Worm (Caenorhabditis elegans): ENCODE data around the gene dod-3.

Gene dod-3

DNA sequence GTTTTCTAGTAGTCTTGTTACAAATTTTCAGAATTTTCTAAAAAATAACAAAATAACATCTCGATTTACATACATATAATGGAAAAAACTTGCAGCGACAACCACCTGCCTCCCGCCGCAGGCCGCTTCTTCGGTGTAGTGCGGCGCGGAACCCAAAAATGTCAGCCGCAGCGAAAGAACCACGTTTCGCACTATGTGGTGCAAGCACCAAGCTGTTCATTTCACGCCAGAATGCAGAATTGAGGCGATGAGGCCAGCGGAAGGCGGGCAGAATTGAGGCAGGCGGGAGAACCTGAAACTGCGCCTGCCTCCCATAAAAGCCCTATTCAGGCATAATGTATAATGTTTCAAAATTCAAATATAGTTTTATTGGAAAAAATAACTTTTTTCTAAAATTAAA is 30.6 kb upstream of the dod-3 start:
- no peak for TF ChIP-seq flt-1 (GFP tag; IDR thresholded peaks at IDR 0.05)
- 0 out of 2 replicates have a peak, but pooled peaks have one; percentile 35 for TF ChIP-seq tbx-11 (GFP tag; IDR thresholded peaks at IDR 0.05)

DNA sequence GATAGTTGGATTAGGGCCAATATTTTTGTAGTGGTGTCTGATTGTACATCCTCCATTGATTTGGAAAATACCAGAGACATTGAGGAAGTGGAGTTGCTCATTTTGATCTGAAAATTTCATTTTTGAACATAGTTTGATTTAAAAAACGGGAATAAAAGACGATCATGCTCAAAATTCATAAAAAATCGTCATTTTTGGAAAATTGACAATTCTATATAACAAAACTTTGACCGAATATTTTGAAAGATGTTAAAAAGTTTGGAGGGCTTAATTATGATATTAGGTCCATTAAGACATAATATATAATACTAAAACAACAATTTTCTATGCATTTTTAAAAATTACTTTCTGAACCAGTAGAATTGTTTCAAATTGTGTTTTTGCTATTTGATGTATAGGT is 28.6 kb upstream of the dod-3 start, which contains the start of gene srg-58:
Gene srg-58 (minus strand): TSS at position 101 of the 400 bp plus-strand sequence.
- TF ChIP-seq F13C5.2 (tag; optimal IDR thresholded peaks at IDR 0.05) = no peak
- no peak for TF ChIP-seq B0310.2 (tag; optimal IDR thresholded peaks at IDR 0.05)
- no peak for TF ChIP-seq scrt-1 (GFP tag; IDR thresholded peaks at IDR 0.05)
- TF ChIP-seq hmbx-1 (tag; optimal IDR thresholded peaks at IDR 0.05) = no peak
- no peak for TF ChIP-seq sea-1 (GFP tag; conservative IDR thresholded peaks at IDR 0.05)
- no peak for TF ChIP-seq pes-1 (GFP tag; IDR thresholded peaks at IDR 0.05)
- no peak for TF ChIP-seq tbx-37 (GFP tag; conservative IDR thresholded peaks at IDR 0.05)
- no peak for TF ChIP-seq ceh-13 (GFP tag; optimal IDR thresholded peaks at IDR 0.05)
- no peak for TF ChIP-seq hnd-1 (tag; optimal IDR thresholded peaks at IDR 0.05)
- no peak for TF ChIP-seq flt-1 (GFP tag; IDR thresholded peaks at IDR 0.05)
- no peak for TF ChIP-seq ama-1 (optimal IDR thresholded peaks at IDR 0.05)
- TF ChIP-seq ets-7 (tag; optimal IDR thresholded peaks at IDR 0.05) = no peak
- no peak for TF ChIP-seq tra-4 (tag; optimal IDR thresholded peaks at IDR 0.05)

DNA sequence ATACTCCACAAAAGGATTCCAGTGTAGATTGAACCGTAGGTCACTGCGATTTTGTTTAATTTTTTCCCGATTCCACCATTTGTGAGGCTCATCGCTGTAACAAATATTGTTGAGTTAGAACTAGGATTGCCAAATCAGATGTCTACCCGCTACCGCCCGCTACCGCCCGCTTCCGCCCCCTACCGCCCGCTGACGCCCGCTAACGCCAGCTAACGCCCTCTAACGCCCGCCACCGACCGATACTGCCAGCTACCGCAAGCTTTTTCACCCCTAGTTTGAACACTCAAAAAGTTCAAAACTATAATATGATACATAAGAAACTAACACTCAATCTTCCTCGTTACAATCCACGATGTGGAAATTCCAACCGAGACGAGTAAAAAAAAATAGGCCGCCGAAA is 27.5 kb upstream of the dod-3 start:
- TF ChIP-seq ceh-13 (GFP tag; optimal IDR thresholded peaks at IDR 0.05) = no peak

DNA sequence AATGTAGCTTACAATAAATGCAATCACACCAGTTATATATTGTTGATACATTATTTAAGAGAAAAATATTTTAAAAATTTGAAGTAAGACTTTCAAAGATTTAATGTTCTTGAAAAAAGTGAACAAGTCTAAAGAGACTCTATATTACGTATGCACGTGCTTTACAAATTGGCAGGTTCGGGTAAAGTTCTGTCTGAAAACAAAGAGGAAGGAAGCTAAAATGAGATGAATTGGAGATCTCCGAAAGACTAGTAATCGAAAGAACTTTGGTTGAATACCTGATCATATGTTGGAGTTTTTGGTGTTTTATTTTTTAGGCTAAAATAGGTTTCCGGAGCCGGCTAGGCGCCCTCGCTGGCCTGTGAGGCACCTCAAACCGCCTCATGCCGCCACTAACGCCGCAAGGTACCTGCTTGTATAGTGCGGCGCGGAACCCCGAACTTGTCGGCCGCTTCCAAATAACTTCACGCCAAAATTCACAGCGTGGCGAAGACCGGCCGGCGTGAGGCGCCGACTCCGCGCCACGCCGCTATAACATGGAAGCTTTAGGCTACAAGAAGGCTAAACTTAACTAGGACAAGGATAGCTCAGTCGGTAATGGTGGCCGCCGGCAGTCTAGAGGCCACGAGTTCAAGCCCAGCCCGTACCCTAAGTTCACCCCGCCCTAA is 26.5 kb upstream of the dod-3 start, which contains the start of gene srx-28:
Gene srx-28 (minus strand): TSS at position 51 of the 668 bp plus-strand sequence.
- TF ChIP-seq pes-1 (GFP tag; IDR thresholded peaks at IDR 0.05) (no peak), ceh-36 (tag; optimal IDR thresholded peaks at IDR 0.05) (no peak), ceh-13 (GFP tag; optimal IDR thresholded peaks at IDR 0.05) (no peak), hmg-4 (GFP tag; optimal IDR thresholded peaks at IDR 0.05) (no peak), F13C5.2 (tag; optimal IDR thresholded peaks at IDR 0.05) (no peak), ets-7 (tag; optimal IDR thresholded peaks at IDR 0.05) (no peak), B0310.2 (tag; optimal IDR thresholded peaks at IDR 0.05) (no peak), flt-1 (GFP tag; IDR thresholded peaks at IDR 0.05) (no peak), tbx-37 (GFP tag; conservative IDR thresholded peaks at IDR 0.05) (no peak), scrt-1 (GFP tag; IDR thresholded peaks at IDR 0.05) (no peak), ama-1 (optimal IDR thresholded peaks at IDR 0.05) (no peak)

DNA sequence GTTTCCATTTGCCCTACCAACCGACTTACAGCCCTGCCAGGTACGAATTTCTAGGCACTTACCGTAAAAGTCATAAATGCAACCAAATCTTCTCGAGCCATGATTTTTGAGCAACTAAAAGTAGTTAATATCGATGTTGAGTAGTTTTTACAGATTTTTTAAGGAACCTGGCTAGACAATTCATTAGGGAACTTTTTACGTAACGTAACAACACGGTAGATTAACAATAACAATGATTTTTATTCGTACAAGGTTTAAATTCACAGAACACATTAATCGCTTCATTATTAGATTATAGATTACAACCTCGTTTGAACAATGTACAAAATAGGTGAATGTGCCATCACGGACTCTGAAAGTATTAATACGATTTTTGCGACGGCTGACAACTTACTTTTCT is 22.1 kb upstream of the dod-3 start, which contains the start of gene srx-26:
Gene srx-26 (minus strand): TSS at position 101 of the 400 bp plus-strand sequence.
- TF ChIP-seq F13C5.2 (tag; optimal IDR thresholded peaks at IDR 0.05) = no peak
- TF ChIP-seq pes-1 (GFP tag; IDR thresholded peaks at IDR 0.05) = no peak
- no peak for TF ChIP-seq ceh-36 (tag; optimal IDR thresholded peaks at IDR 0.05)
- TF ChIP-seq B0310.2 (tag; optimal IDR thresholded peaks at IDR 0.05) = no peak
- TF ChIP-seq hnd-1 (tag; optimal IDR thresholded peaks at IDR 0.05) = no peak
- no peak for TF ChIP-seq tbx-11 (GFP tag; IDR thresholded peaks at IDR 0.05)
- no peak for TF ChIP-seq ama-1 (optimal IDR thresholded peaks at IDR 0.05)
- no peak for TF ChIP-seq ets-7 (tag; optimal IDR thresholded peaks at IDR 0.05)
- no peak for TF ChIP-seq scrt-1 (GFP tag; IDR thresholded peaks at IDR 0.05)
- no peak for TF ChIP-seq hmg-4 (GFP tag; optimal IDR thresholded peaks at IDR 0.05)
- no peak for TF ChIP-seq ceh-13 (GFP tag; optimal IDR thresholded peaks at IDR 0.05)
- TF ChIP-seq tra-4 (tag; optimal IDR thresholded peaks at IDR 0.05) = no peak
- no peak for TF ChIP-seq sea-1 (GFP tag; conservative IDR thresholded peaks at IDR 0.05)
- TF ChIP-seq hmbx-1 (tag; optimal IDR thresholded peaks at IDR 0.05) = no peak
- no peak for TF ChIP-seq flt-1 (GFP tag; IDR thresholded peaks at IDR 0.05)
- TF ChIP-seq tbx-37 (GFP tag; conservative IDR thresholded peaks at IDR 0.05) = no peak

DNA sequence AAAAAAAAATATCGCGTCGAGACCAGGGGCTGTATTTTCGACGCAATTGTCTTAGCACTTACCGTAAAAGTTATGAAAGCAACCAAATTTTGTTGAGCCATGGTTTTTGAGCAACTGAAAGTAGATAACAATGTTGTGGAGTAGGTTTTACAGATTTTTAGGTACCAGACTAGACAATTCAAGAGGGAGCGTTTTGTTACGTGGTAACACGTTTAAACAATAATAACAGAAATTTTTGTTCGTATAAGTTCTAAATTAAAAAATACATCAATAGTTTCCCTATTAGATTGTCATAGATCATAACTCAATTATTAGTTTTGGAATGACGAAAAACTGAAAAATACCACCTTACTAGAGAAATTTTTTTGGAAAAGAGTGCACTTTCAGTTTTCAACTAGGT is 19.1 kb upstream of the dod-3 start, which contains the start of gene srx-24:
Gene srx-24 (minus strand): TSS at position 101 of the 400 bp plus-strand sequence.
- no peak for TF ChIP-seq F13C5.2 (tag; optimal IDR thresholded peaks at IDR 0.05)
- no peak for TF ChIP-seq sea-1 (GFP tag; conservative IDR thresholded peaks at IDR 0.05)
- no peak for TF ChIP-seq hmg-4 (GFP tag; optimal IDR thresholded peaks at IDR 0.05)
- TF ChIP-seq ceh-36 (tag; optimal IDR thresholded peaks at IDR 0.05) = no peak
- no peak for TF ChIP-seq hmbx-1 (tag; optimal IDR thresholded peaks at IDR 0.05)
- TF ChIP-seq pes-1 (GFP tag; IDR thresholded peaks at IDR 0.05) = no peak
- TF ChIP-seq ama-1 (optimal IDR thresholded peaks at IDR 0.05) = no peak
- TF ChIP-seq tbx-37 (GFP tag; conservative IDR thresholded peaks at IDR 0.05) = no peak
- no peak for TF ChIP-seq ets-7 (tag; optimal IDR thresholded peaks at IDR 0.05)
- no peak for TF ChIP-seq hnd-1 (tag; optimal IDR thresholded peaks at IDR 0.05)
- no peak for TF ChIP-seq ceh-13 (GFP tag; optimal IDR thresholded peaks at IDR 0.05)
- TF ChIP-seq aly-1 (tag; optimal IDR thresholded peaks at IDR 0.05) = no peak
- TF ChIP-seq tra-4 (tag; optimal IDR thresholded peaks at IDR 0.05) = no peak
- TF ChIP-seq tbx-11 (GFP tag; IDR thresholded peaks at IDR 0.05) = no peak
- no peak for TF ChIP-seq flt-1 (GFP tag; IDR thresholded peaks at IDR 0.05)
- no peak for TF ChIP-seq B0310.2 (tag; optimal IDR thresholded peaks at IDR 0.05)
- no peak for TF ChIP-seq scrt-1 (GFP tag; IDR thresholded peaks at IDR 0.05)

DNA sequence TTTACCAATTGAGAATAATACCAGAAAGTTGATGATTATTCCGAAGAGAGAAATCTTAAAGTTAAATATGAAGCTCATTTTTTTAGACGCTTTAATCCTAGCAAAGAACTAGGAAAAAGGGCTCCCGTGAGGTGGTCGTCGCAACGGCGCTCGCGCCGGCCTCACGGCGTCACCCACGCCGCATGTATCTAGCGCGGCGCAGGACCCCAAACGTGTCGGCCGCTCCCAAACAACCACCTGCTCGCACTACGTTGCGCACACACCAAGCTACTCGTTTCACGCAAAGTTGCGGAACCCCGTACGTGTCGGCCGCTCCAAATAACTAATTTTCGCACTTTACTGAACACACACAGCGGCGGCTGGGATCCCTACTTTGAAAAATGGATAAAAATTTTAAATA is 15.5 kb upstream of the dod-3 start:
- TF ChIP-seq ceh-13 (GFP tag; optimal IDR thresholded peaks at IDR 0.05) = no peak
- TF ChIP-seq hnd-1 (tag; optimal IDR thresholded peaks at IDR 0.05) = no peak
- no peak for TF ChIP-seq scrt-1 (GFP tag; IDR thresholded peaks at IDR 0.05)
- TF ChIP-seq pes-1 (GFP tag; IDR thresholded peaks at IDR 0.05) = no peak
- no peak for TF ChIP-seq ama-1 (optimal IDR thresholded peaks at IDR 0.05)
- TF ChIP-seq ets-7 (tag; optimal IDR thresholded peaks at IDR 0.05) = no peak
- no peak for TF ChIP-seq hmbx-1 (tag; optimal IDR thresholded peaks at IDR 0.05)

DNA sequence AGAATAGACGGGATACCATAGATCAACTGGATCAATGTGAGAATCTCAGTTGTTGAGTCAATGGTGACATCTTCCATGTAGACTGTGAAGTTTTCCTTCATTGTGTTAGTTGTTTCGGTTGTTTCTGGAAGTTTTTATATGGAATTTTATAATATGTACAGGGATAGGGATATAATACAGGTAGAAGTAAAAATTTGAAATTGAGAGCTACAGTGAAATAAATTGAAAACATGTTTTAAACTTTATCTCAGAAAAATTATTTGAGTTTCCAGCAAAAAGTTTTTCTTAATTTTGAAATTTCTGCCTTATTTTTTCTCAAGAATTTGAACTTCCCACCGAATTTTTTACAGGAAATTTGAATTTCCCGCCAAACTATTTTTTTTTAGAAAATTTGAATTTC is 11.4 kb upstream of the dod-3 start, which contains the start of gene srg-62:
Gene srg-62 (minus strand): TSS at position 101 of the 400 bp plus-strand sequence.
- no peak for TF ChIP-seq sea-1 (GFP tag; conservative IDR thresholded peaks at IDR 0.05)
- no peak for TF ChIP-seq scrt-1 (GFP tag; IDR thresholded peaks at IDR 0.05)
- TF ChIP-seq hmbx-1 (tag; optimal IDR thresholded peaks at IDR 0.05) = no peak
- no peak for TF ChIP-seq pes-1 (GFP tag; IDR thresholded peaks at IDR 0.05)
- TF ChIP-seq tra-4 (tag; optimal IDR thresholded peaks at IDR 0.05) = no peak
- TF ChIP-seq tbx-11 (GFP tag; IDR thresholded peaks at IDR 0.05) = no peak
- TF ChIP-seq flt-1 (GFP tag; IDR thresholded peaks at IDR 0.05) = no peak
- no peak for TF ChIP-seq hmg-4 (GFP tag; optimal IDR thresholded peaks at IDR 0.05)
- no peak for TF ChIP-seq B0310.2 (tag; optimal IDR thresholded peaks at IDR 0.05)
- no peak for TF ChIP-seq ceh-36 (tag; optimal IDR thresholded peaks at IDR 0.05)
- no peak for TF ChIP-seq ceh-13 (GFP tag; optimal IDR thresholded peaks at IDR 0.05)

All from whole organism, early embryonic.